Fruit fly (Drosophila melanogaster) whole organism, embryonic: ENCODE measurements around the gene Osi9.

Source experiments
- Abd-B ChIP-seq: fragments of 200-800 bp; sonication (Bioruptor generic); optimal IDR thresholded peaks from 2 replicates; lab custom pipeline; 2018; ENCODE audit warnings: missing biosample characterization, mild to moderate bottlenecking, missing genetic modification characterization, moderate library complexity
- Blimp-1 ChIP-seq: fragments of 200-800 bp; sonication (Bioruptor generic); optimal IDR thresholded peaks from 3 replicates; lab custom pipeline; 2018; ENCODE audit warnings: missing biosample characterization, missing genetic modification characterization, mild to moderate bottlenecking, moderate library complexity, missing genetic modification reagents
- CG10147 ChIP-seq: fragments of 200-800 bp; sonication (Bioruptor generic); optimal IDR thresholded peaks from 2 replicates; lab custom pipeline; 2019; ENCODE audit warnings: missing biosample characterization, mild to moderate bottlenecking, missing genetic modification characterization, moderate library complexity
- CG10267 ChIP-seq: fragments of 200-800 bp; sonication (Bioruptor generic); optimal IDR thresholded peaks from 2 replicates; lab custom pipeline; 2018; ENCODE audit warnings: missing biosample characterization, mild to moderate bottlenecking, missing genetic modification characterization, moderate library complexity
- CG10431 ChIP-seq: fragments of 200-800 bp; sonication (Bioruptor generic); optimal IDR thresholded peaks from 3 replicates; lab custom pipeline; 2018; ENCODE audit warnings: missing biosample characterization, mild to moderate bottlenecking, missing genetic modification characterization
- CG10959 ChIP-seq: fragments of 200-800 bp; sonication (Bioruptor generic); IDR thresholded peaks from 2 replicates; pipeline ENCODE4 v1.3.6; 2022; ENCODE audit warnings: missing biosample characterization, missing genetic modification characterization
- CG11504 ChIP-seq: fragments of 200-800 bp; sonication (Bioruptor generic); optimal IDR thresholded peaks from 3 replicates; lab custom pipeline; 2019; ENCODE audit warnings: missing biosample characterization, mild to moderate bottlenecking, missing genetic modification characterization, moderate library complexity
- CG11560 ChIP-seq: fragments of 200-800 bp; sonication (Bioruptor generic); IDR thresholded peaks from 3 replicates; pipeline ENCODE4 v1.3.6; 2022; ENCODE audit warnings: missing biosample characterization, missing genetic modification characterization
- CG14667 ChIP-seq: fragments of 200-800 bp; sonication (Bioruptor generic); IDR thresholded peaks from 2 replicates; pipeline ENCODE4 v1.3.6; 2022; ENCODE audit warnings: missing biosample characterization, missing genetic modification characterization
- CG1602 ChIP-seq: fragments of 200-800 bp; sonication (Bioruptor generic); optimal IDR thresholded peaks from 3 replicates; lab custom pipeline; 2016; ENCODE audit warnings: missing biosample characterization, missing genetic modification characterization
- CG30431 ChIP-seq: fragments of 200-800 bp; sonication (Bioruptor generic); optimal IDR thresholded peaks from 2 replicates; lab custom pipeline; 2017; ENCODE audit warnings: missing biosample characterization, missing genetic modification characterization
- CG31441 ChIP-seq: fragments of 200-800 bp; sonication (Bioruptor generic); IDR thresholded peaks from 2 replicates; pipeline ENCODE4 v1.3.6; 2022; ENCODE audit warnings: missing biosample characterization, missing genetic modification characterization
- CG3995 ChIP-seq: fragments of 200-800 bp; sonication (Bioruptor generic); optimal IDR thresholded peaks from 3 replicates; lab custom pipeline; 2016; ENCODE audit warnings: missing biosample characterization, missing genetic modification characterization
- CG8388 ChIP-seq: fragments of 200-800 bp; sonication (Bioruptor generic); optimal IDR thresholded peaks from 2 replicates; lab custom pipeline; 2019; ENCODE audit warnings: missing biosample characterization, mild to moderate bottlenecking, missing genetic modification characterization, moderate library complexity
- CTCF ChIP-seq: fragments of 200-800 bp; sonication (Bioruptor generic); optimal IDR thresholded peaks from 2 replicates; lab custom pipeline; 2017; ENCODE audit warnings: missing biosample characterization, mild to moderate bottlenecking, missing genetic modification characterization, moderate library complexity
- MBD-R2 ChIP-seq: fragments of 200-800 bp; sonication (Bioruptor generic); IDR thresholded peaks from 2 replicates; pipeline ENCODE4 v1.3.6; 2022; ENCODE audit warnings: missing biosample characterization, missing genetic modification characterization
- Oaz ChIP-seq: fragments of 200-800 bp; sonication (Bioruptor generic); IDR thresholded peaks from 2 replicates; pipeline ENCODE4 v1.3.6; 2022; ENCODE audit warnings: missing biosample characterization, missing genetic modification characterization
- Sin3A ChIP-seq: fragments of >200 bp; optimal IDR thresholded peaks from 2 replicates; lab custom pipeline; 2018
- Sox102F ChIP-seq: fragments of 200-800 bp; sonication (Bioruptor generic); optimal IDR thresholded peaks from 2 replicates; lab custom pipeline; 2018; ENCODE audit warnings: missing biosample characterization, mild to moderate bottlenecking, missing genetic modification characterization, moderate library complexity
- Trl ChIP-seq, 3 experiments: fragments of >200 bp in 2 of 3; fragments of 200-800 bp in 1 of 3; sonication (Bioruptor generic) in 1 of 3; optimal IDR thresholded peaks; 2 replicates in 1 of 3; 3 replicates in 2 of 3; lab custom pipeline; 2016 to 2017; ENCODE audit warnings: missing biosample characterization in 1 of 3, missing genetic modification characterization in 1 of 3
- abd-A ChIP-seq: fragments of 200-800 bp; sonication (Bioruptor generic); optimal IDR thresholded peaks from 3 replicates; lab custom pipeline; 2019; ENCODE audit warnings: missing biosample characterization, mild to moderate bottlenecking, missing genetic modification characterization, moderate library complexity
- ase ChIP-seq: fragments of 200-800 bp; sonication (Bioruptor generic); IDR thresholded peaks from 3 replicates; pipeline ENCODE4 v1.3.6; 2022; ENCODE audit warnings: missing biosample characterization, missing genetic modification characterization
- bcd ChIP-seq: fragments of 200-800 bp; sonication (Bioruptor generic); optimal IDR thresholded peaks from 2 replicates; lab custom pipeline; 2017; ENCODE audit warnings: missing biosample characterization, mild to moderate bottlenecking, missing genetic modification characterization
- bigmax ChIP-seq: fragments of 200-800 bp; sonication (Bioruptor generic); optimal IDR thresholded peaks from 2 replicates; lab custom pipeline; 2018; ENCODE audit warnings: missing biosample characterization, mild to moderate bottlenecking, missing genetic modification characterization
- chinmo ChIP-seq: fragments of 200-800 bp; sonication (Bioruptor generic); IDR thresholded peaks from 4 replicates; pipeline ENCODE4 v1.3.6; 2022; ENCODE audit warnings: missing biosample characterization, missing genetic modification characterization; ENCODE audit not compliant: partially characterized antibody
- ci ChIP-seq: fragments of 200-800 bp; sonication (Bioruptor generic); IDR thresholded peaks from 3 replicates; pipeline ENCODE4 v1.3.6; 2022; ENCODE audit warnings: missing biosample characterization, missing genetic modification characterization
- crol ChIP-seq: fragments of 200-800 bp; sonication (Bioruptor generic); IDR thresholded peaks from 2 replicates; pipeline ENCODE4 v1.3.6; 2022; ENCODE audit warnings: missing biosample characterization, missing genetic modification characterization
- dpn ChIP-seq, 2 experiments: fragments of 200-800 bp; sonication (Bioruptor generic); optimal IDR thresholded peaks; 3 replicates each; lab custom pipeline; 2016; ENCODE audit warnings: missing biosample characterization in 2 of 2, missing genetic modification characterization in 2 of 2
- ftz-f1 ChIP-seq: fragments of 200-800 bp; sonication (Bioruptor generic); optimal IDR thresholded peaks from 2 replicates; lab custom pipeline; 2016; ENCODE audit warnings: missing biosample characterization, missing genetic modification characterization
- grn ChIP-seq: fragments of 200-800 bp; sonication (Bioruptor generic); optimal IDR thresholded peaks from 3 replicates; lab custom pipeline; 2017; ENCODE audit warnings: missing biosample characterization, missing genetic modification characterization
- h ChIP-seq: fragments of >200 bp; optimal IDR thresholded peaks from 2 replicates; lab custom pipeline; 2017
- ken ChIP-seq: fragments of 200-800 bp; sonication (Bioruptor generic); IDR thresholded peaks from 3 replicates; pipeline ENCODE4 v1.3.6; 2022; ENCODE audit warnings: missing biosample characterization, missing genetic modification characterization
- kni ChIP-seq: fragments of 200-800 bp; sonication (Bioruptor generic); optimal IDR thresholded peaks from 3 replicates; lab custom pipeline; 2017; ENCODE audit warnings: mild to moderate bottlenecking, missing biosample characterization, missing genetic modification reagents, missing genetic modification characterization
- pan ChIP-seq, 4 experiments: fragments of >200 bp in 3 of 4; fragments of 200-800 bp in 1 of 4; sonication (Bioruptor generic) in 1 of 4; optimal IDR thresholded peaks in 3 of 4; IDR thresholded peaks in 1 of 4; 2 replicates each; pipeline versions ENCODE4 v1.3.6 to Lab custom; 2017 to 2022; ENCODE audit warnings: missing biosample characterization in 2 of 4, missing genetic modification characterization in 2 of 4, mixed read lengths in 1 of 4
- pb ChIP-seq: fragments of 200-800 bp; sonication (Bioruptor generic); optimal IDR thresholded peaks from 3 replicates; lab custom pipeline; 2016; ENCODE audit warnings: missing biosample characterization, missing genetic modification characterization
- prd ChIP-seq, 3 experiments: fragments of >200 bp in 2 of 3; fragments of 200-800 bp in 1 of 3; sonication (Bioruptor generic) in 1 of 3; optimal IDR thresholded peaks in 2 of 3; IDR thresholded peaks in 1 of 3; 2 replicates in 2 of 3; 3 replicates in 1 of 3; pipeline versions ENCODE4 v1.3.6 to Lab custom; 2017 to 2022; ENCODE audit warnings: missing biosample characterization in 1 of 3, missing genetic modification characterization in 1 of 3
- sd ChIP-seq: fragments of 200-800 bp; sonication (Bioruptor generic); optimal IDR thresholded peaks from 3 replicates; lab custom pipeline; 2018; ENCODE audit warnings: missing biosample characterization, mild to moderate bottlenecking, missing genetic modification characterization, moderate library complexity
- sr ChIP-seq: fragments of 200-800 bp; sonication (Bioruptor generic); IDR thresholded peaks from 3 replicates; pipeline ENCODE4 v1.3.6; 2022; ENCODE audit warnings: missing biosample characterization, missing genetic modification characterization
- tup ChIP-seq: fragments of 200-800 bp; sonication (Bioruptor generic); optimal IDR thresholded peaks from 2 replicates; lab custom pipeline; 2016; ENCODE audit warnings: missing biosample characterization, mild to moderate bottlenecking, missing genetic modification characterization, moderate library complexity
- twi ChIP-seq: fragments of 200-800 bp; optimal IDR thresholded peaks from 2 replicates; lab custom pipeline; 2019; ENCODE audit warnings: missing biosample characterization, mild to moderate bottlenecking, missing genetic modification characterization, moderate library complexity
- vvl ChIP-seq: fragments of 200-800 bp; sonication (Bioruptor generic); IDR thresholded peaks from 2 replicates; pipeline ENCODE4 v1.3.6; 2022; ENCODE audit warnings: missing biosample characterization, missing genetic modification characterization

The Osi9 gene

DNA sequence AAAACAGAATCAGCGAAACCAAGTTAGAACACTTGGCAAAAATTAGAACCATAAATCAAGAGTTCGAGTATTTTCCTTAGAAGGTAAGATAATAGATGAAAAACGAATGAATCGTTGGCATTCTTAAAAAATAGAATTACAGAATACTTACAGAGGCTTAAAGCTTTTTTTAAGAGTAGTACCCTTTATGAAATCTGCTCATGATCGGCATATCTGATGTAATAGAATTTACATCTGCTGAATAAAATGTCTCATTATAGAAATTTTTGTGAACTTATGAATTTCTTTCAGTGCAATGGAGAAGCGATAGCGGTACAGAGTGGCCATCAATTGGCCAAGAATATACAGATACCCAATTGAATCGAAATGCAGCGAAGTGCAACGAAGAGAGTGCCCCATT lies 31.4 kb downstream of the Osi9 start, which contains the start of gene Osi13:
Gene Osi13, plus strand, starts transcription at position 301 of the 400 bp plus-strand sequence.
- TF ChIP-seq Trl (optimal IDR thresholded peaks at IDR 0.05; lab: Kevin White, UChicago) (no peak), Trl (GFP tag; optimal IDR thresholded peaks at IDR 0.05; lab: Kevin White, UChicago) (no peak), CG11504 (no peak), prd (optimal IDR thresholded peaks at IDR 0.05; lab: Kevin White, UChicago) (peak in 1 of 2 experiments; percentile 3), prd (GFP tag; IDR thresholded peaks at IDR 0.05; lab: Robert Waterston, UW) (no peak)

DNA sequence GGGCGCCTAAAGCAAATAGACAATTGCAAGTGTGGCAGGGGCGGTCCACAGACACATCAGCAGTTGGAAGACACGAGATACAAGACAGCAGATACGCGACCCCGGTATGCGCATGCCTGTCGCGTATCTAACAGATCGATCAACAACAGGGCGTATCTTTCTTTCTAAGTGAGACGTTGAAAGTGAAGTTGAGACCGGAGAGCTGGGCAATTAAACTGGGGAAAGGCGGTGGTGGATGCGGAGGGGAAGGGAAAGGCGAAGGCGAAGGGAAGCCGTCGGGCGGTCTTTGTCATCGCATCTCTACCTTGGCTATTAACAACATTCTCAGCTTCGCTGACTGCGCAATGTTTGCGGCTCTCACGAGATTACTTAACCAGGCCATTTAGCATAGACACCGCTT lies 34.0 kb downstream of the Osi9 start:
- TF ChIP-seq crol (GFP tag; lab: Robert Waterston, UW) (peak; percentile 57; the same call in 1 of the 2 replicates), pb (GFP tag; lab: Kevin White, UChicago) (no peak), Blimp-1 (peak; percentile 86), CG11560 (0 out of 3 replicates have a peak, but pooled peaks have one; percentile 7), CG8388 (GFP tag; lab: Kevin White, UChicago) (no peak), kni (GFP tag; lab: Kevin White, UChicago) (peak; percentile 57), grn (GFP tag; lab: Kevin White, UChicago) (peak; percentile 74), sd (tag; lab: Kevin White, UChicago) (peak; percentile 44)
- TF ChIP-seq, all 482 proteins: peak for 6

- TF ChIP-seq chinmo (GFP tag; lab: Robert Waterston, UW) = 0 out of 4 replicates have a peak, but pooled peaks have one; percentile 49
- no peak for TF ChIP-seq CG1602 (GFP tag; lab: Kevin White, UChicago)
- no peak for TF ChIP-seq CG10431 (GFP tag; lab: Kevin White, UChicago)
- peak; percentile 72 for TF ChIP-seq sd (tag; lab: Kevin White, UChicago)
- no peak for TF ChIP-seq MBD-R2 (GFP tag; lab: Robert Waterston, UW)
- no peak for TF ChIP-seq dpn (GFP tag; optimal IDR thresholded peaks at IDR 0.05; lab: Kevin White, UChicago)
- no peak for TF ChIP-seq CG10959 (GFP tag; lab: Robert Waterston, UW)
- no peak for TF ChIP-seq bigmax (GFP tag; lab: Kevin White, UChicago)
- TF ChIP-seq ase (GFP tag; lab: Robert Waterston, UW) = no peak
- no peak for TF ChIP-seq ken (GFP tag; lab: Robert Waterston, UW)
- TF ChIP-seq CG3995 (GFP tag; lab: Kevin White, UChicago) = no peak
- peak; percentile 82 for TF ChIP-seq Blimp-1
- TF ChIP-seq kni (GFP tag; lab: Kevin White, UChicago) = peak; percentile 46
- no peak for TF ChIP-seq Oaz (GFP tag; lab: Robert Waterston, UW)
- peak; percentile 47; the same call in 1 of the 3 replicates for TF ChIP-seq ci (GFP tag; lab: Robert Waterston, UW)
- peak; percentile 16 for TF ChIP-seq abd-A
- TF ChIP-seq Sox102F (GFP tag; lab: Kevin White, UChicago) = peak; percentile 0
- peak; percentile 53 for TF ChIP-seq CG11504
- no peak for TF ChIP-seq pan (optimal IDR thresholded peaks at IDR 0.05; lab: Kevin White, UChicago)
- no peak for TF ChIP-seq pan (GFP tag; optimal IDR thresholded peaks at IDR 0.05 in 1 of 2, IDR thresholded peaks at IDR 0.05 in 1 of 2)
- TF ChIP-seq tup = no peak
These were observed 37.2 kb downstream of the Osi9 start for dm6 chr3R:6297164-6297563.

DNA sequence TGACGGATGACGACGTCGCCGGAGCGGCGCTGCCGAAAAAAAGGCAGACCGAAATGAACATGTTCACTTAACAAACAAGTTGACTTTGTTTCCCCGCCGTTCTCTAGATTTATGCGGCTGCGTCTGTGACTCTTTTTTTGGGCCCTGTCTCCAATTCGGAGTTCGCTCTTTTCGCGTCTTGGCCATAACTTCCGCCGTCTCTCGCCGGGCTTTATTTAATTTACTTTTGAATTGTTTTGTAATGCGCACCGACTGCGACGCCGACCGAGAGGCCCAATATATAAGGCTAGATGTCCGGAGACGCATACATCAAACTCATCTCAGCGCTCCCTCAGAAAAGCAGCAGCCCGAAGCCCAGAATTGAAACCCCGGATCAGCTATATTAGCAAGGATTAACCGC lies 38.8 kb downstream of the Osi9 start, which contains the start of gene Osi14:
Gene Osi14, plus strand, starts transcription at position 301 of the 400 bp plus-strand sequence.
- TF ChIP-seq bcd (no peak), chinmo (GFP tag; lab: Robert Waterston, UW) (0 out of 4 replicates have a peak, but pooled peaks have one; percentile 72)
- TF ChIP-seq, all 482 proteins: peak for 1

- TF ChIP-seq Sin3A (lab: Kevin White, UChicago) = no peak
- no peak for TF ChIP-seq CG14667 (GFP tag; lab: Robert Waterston, UW)
- TF ChIP-seq sr (GFP tag; lab: Robert Waterston, UW) = 0 out of 3 replicates have a peak, but pooled peaks have one; percentile 21
- TF ChIP-seq grn (GFP tag; lab: Kevin White, UChicago) = no peak
- no peak for TF ChIP-seq Abd-B (GFP tag; lab: Kevin White, UChicago)
- TF ChIP-seq CTCF = no peak
- TF ChIP-seq vvl (GFP tag; lab: Robert Waterston, UW) = peak; percentile 91
- TF ChIP-seq tup = no peak
- peak; percentile 83 for TF ChIP-seq kni (GFP tag; lab: Kevin White, UChicago)
- TF ChIP-seq twi (tag; lab: Kevin White, UChicago) = no peak
- no peak for TF ChIP-seq ftz-f1 (GFP tag; lab: Kevin White, UChicago)
- TF ChIP-seq CG10147 (GFP tag; lab: Kevin White, UChicago) = no peak
- no peak for TF ChIP-seq h (lab: Kevin White, UChicago)
- TF ChIP-seq CG30431 (GFP tag; lab: Kevin White, UChicago) = no peak
- no peak for TF ChIP-seq CG31441 (GFP tag; lab: Robert Waterston, UW)
- peak; percentile 61 for TF ChIP-seq Blimp-1
- TF ChIP-seq CG10267 (tag; lab: Kevin White, UChicago) = no peak
These were observed 41.3 kb downstream of the Osi9 start, which contains the start of gene Osi15 for dm6 chr3R:6301257-6301839. Osi15 (plus strand) TSS chr3R:6301804.
